Fruit fly (Drosophila melanogaster) Kc167 (cell line): Measurements from ENCODE around the gene CG43678.

Source experiments
- Myc ChIP-seq: fragments of >200 bp; optimal IDR thresholded peaks from 2 replicates; lab custom pipeline; 2017; ENCODE audit warnings: missing external identifiers
- Sin3A ChIP-seq: fragments of >200 bp; optimal IDR thresholded peaks from 2 replicates; lab custom pipeline; 2018; ENCODE audit warnings: missing external identifiers
- h ChIP-seq: fragments of >200 bp; optimal IDR thresholded peaks from 3 replicates; lab custom pipeline; 2018; ENCODE audit warnings: missing external identifiers
- insv ChIP-seq: fragments of >200 bp; optimal IDR thresholded peaks from 3 replicates; lab custom pipeline; 2018; ENCODE audit warnings: missing external identifiers
- psq ChIP-seq: fragments of >200 bp; optimal IDR thresholded peaks from 2 replicates; lab custom pipeline; 2017; ENCODE audit warnings: missing external identifiers
- ttk ChIP-seq: sonication (Bioruptor generic); optimal IDR thresholded peaks from 2 replicates; lab custom pipeline; 2017; ENCODE audit warnings: missing external identifiers

Gene CG43678

dm6 chr3L:15073680-15074079, 24.4 kb upstream of the CG43678 start:
- TF ChIP-seq ttk (lab: Kevin White, UChicago) = no peak
- TF ChIP-seq Sin3A (lab: Kevin White, UChicago) = no peak
- no peak for TF ChIP-seq psq (lab: Kevin White, UChicago)
- TF ChIP-seq Myc (lab: Kevin White, UChicago) = no peak
- TF ChIP-seq insv (lab: Kevin White, UChicago) = no peak
- no peak for TF ChIP-seq h (lab: Kevin White, UChicago)

- TF ChIP-seq Sin3A (lab: Kevin White, UChicago) = no peak
- no peak for TF ChIP-seq Myc (lab: Kevin White, UChicago)
- no peak for TF ChIP-seq psq (lab: Kevin White, UChicago)
- no peak for TF ChIP-seq h (lab: Kevin White, UChicago)
- TF ChIP-seq ttk (lab: Kevin White, UChicago) = no peak
- TF ChIP-seq insv (lab: Kevin White, UChicago) = no peak
These were observed 22.9 kb upstream of the CG43678 start for dm6 chr3L:15072149-15072548.

- no peak for TF ChIP-seq insv (lab: Kevin White, UChicago)
- no peak for TF ChIP-seq h (lab: Kevin White, UChicago)
- TF ChIP-seq Myc (lab: Kevin White, UChicago) = no peak
- TF ChIP-seq ttk (lab: Kevin White, UChicago) = no peak
- TF ChIP-seq psq (lab: Kevin White, UChicago) = no peak
- no peak for TF ChIP-seq Sin3A (lab: Kevin White, UChicago)
These were observed 15.6 kb upstream of the CG43678 start, which contains the start of gene Sytbeta for dm6 chr3L:15064877-15065276. Gene Sytbeta, minus strand, starts transcription at chr3L:15064977.

dm6 chr3L:15061605-15062004, 12.3 kb upstream of the CG43678 start, which contains the start of gene CG13460:
Gene CG13460, minus strand, starts transcription at chr3L:15061705.
- TF ChIP-seq insv (lab: Kevin White, UChicago) (no peak), Sin3A (lab: Kevin White, UChicago) (no peak), ttk (lab: Kevin White, UChicago) (no peak), h (lab: Kevin White, UChicago) (no peak), psq (lab: Kevin White, UChicago) (no peak), Myc (lab: Kevin White, UChicago) (no peak)

dm6 chr3L:15054477-15054876, 5.2 kb upstream of the CG43678 start, which contains the start of gene EAChm:
Gene EAChm, plus strand, starts transcription at chr3L:15054777.
- TF ChIP-seq ttk (lab: Kevin White, UChicago) (no peak), insv (lab: Kevin White, UChicago) (no peak), Sin3A (lab: Kevin White, UChicago) (no peak), h (lab: Kevin White, UChicago) (no peak), psq (lab: Kevin White, UChicago) (no peak), Myc (lab: Kevin White, UChicago) (no peak)

- TF ChIP-seq insv (lab: Kevin White, UChicago) (no peak), h (lab: Kevin White, UChicago) (no peak), Myc (lab: Kevin White, UChicago) (no peak), Sin3A (lab: Kevin White, UChicago) (no peak), ttk (lab: Kevin White, UChicago) (no peak), psq (lab: Kevin White, UChicago) (no peak)
These were observed 4.7 kb upstream of the CG43678 start, which contains the start of gene CG18649 for dm6 chr3L:15054035-15054434. Gene CG18649, minus strand, starts transcription at chr3L:15054135.

dm6 chr3L:15053251-15053650, 4.0 kb upstream of the CG43678 start, which contains the start of gene CG43680:
Gene CG43680, minus strand, starts transcription at chr3L:15053351.
- no peak for TF ChIP-seq h (lab: Kevin White, UChicago)
- TF ChIP-seq Sin3A (lab: Kevin White, UChicago) = no peak
- TF ChIP-seq insv (lab: Kevin White, UChicago) = no peak
- TF ChIP-seq ttk (lab: Kevin White, UChicago) = no peak
- TF ChIP-seq Myc (lab: Kevin White, UChicago) = no peak
- TF ChIP-seq psq (lab: Kevin White, UChicago) = no peak

- TF ChIP-seq ttk (lab: Kevin White, UChicago) (no peak), Myc (lab: Kevin White, UChicago) (no peak), Sin3A (lab: Kevin White, UChicago) (no peak), insv (lab: Kevin White, UChicago) (no peak), h (lab: Kevin White, UChicago) (no peak), psq (lab: Kevin White, UChicago) (no peak)
These were observed 3.1 kb upstream of the CG43678 start, which contains the start of gene CG13461 for dm6 chr3L:15052390-15052789. Gene CG13461, minus strand, starts transcription at chr3L:15052490.

- TF ChIP-seq psq (lab: Kevin White, UChicago) (no peak), Myc (lab: Kevin White, UChicago) (no peak), h (lab: Kevin White, UChicago) (no peak), Sin3A (lab: Kevin White, UChicago) (no peak), ttk (lab: Kevin White, UChicago) (no peak)
These were observed 2.0 kb upstream of the CG43678 start, which contains the start of gene CG43679 for dm6 chr3L:15051325-15051724. Gene CG43679, minus strand, starts transcription at chr3L:15051425.

dm6 chr3L:15050706-15051105, 1.4 kb upstream of the CG43678 start, which contains the start of gene CG12310:
Gene CG12310, minus strand, starts transcription at chr3L:15050806.
- TF ChIP-seq ttk (lab: Kevin White, UChicago) (no peak), Sin3A (lab: Kevin White, UChicago) (no peak), Myc (lab: Kevin White, UChicago) (no peak), h (lab: Kevin White, UChicago) (no peak), insv (lab: Kevin White, UChicago) (no peak), psq (lab: Kevin White, UChicago) (no peak)

dm6 chr3L:15050109-15050508, 814 bp upstream of the CG43678 start, which contains the start of gene CG18581:
Gene CG18581, minus strand, starts transcription at chr3L:15050209.
- TF ChIP-seq Myc (lab: Kevin White, UChicago) (no peak), insv (lab: Kevin White, UChicago) (no peak), Sin3A (lab: Kevin White, UChicago) (no peak), h (lab: Kevin White, UChicago) (no peak), psq (lab: Kevin White, UChicago) (no peak), ttk (lab: Kevin White, UChicago) (no peak)
